Fruit fly (Drosophila melanogaster) whole organism, adult: ENCODE data around the gene CkIIalpha-i3.

Source experiments
- CG12768 ChIP-seq: fragments of 200-800 bp; sonication (Bioruptor generic); optimal IDR thresholded peaks from 2 replicates; lab custom pipeline; 2017; ENCODE audit warnings: missing biosample characterization, missing genetic modification characterization, mild to moderate bottlenecking, moderate library complexity, missing genetic modification reagents
- CG14711 ChIP-seq: fragments of 200-800 bp; sonication (Bioruptor generic); optimal IDR thresholded peaks from 2 replicates; lab custom pipeline; 2018; ENCODE audit warnings: missing biosample characterization, mild to moderate bottlenecking, missing genetic modification characterization, moderate library complexity
- CG1620 ChIP-seq: fragments of 200-800 bp; sonication (Bioruptor generic); optimal IDR thresholded peaks from 2 replicates; lab custom pipeline; 2016; ENCODE audit warnings: missing biosample characterization, missing genetic modification characterization
- CG33017 ChIP-seq: fragments of 200-800 bp; sonication (Bioruptor generic); optimal IDR thresholded peaks from 2 replicates; lab custom pipeline; 2018; ENCODE audit warnings: missing biosample characterization, mild to moderate bottlenecking, missing genetic modification characterization, moderate library complexity
- CG5204 ChIP-seq: fragments of 200-800 bp; sonication (Bioruptor generic); optimal IDR thresholded peaks from 2 replicates; lab custom pipeline; 2016; ENCODE audit warnings: missing biosample characterization, missing genetic modification characterization
- CG7101 ChIP-seq: fragments of 200-800 bp; sonication (Bioruptor generic); optimal IDR thresholded peaks from 2 replicates; lab custom pipeline; 2018; ENCODE audit warnings: missing biosample characterization, mild to moderate bottlenecking, missing genetic modification characterization, moderate library complexity
- Clk ChIP-seq: fragments of 200-800 bp; sonication (Bioruptor generic); optimal IDR thresholded peaks from 2 replicates; lab custom pipeline; 2017; ENCODE audit warnings: missing biosample characterization, missing genetic modification characterization
- Crg-1 ChIP-seq: fragments of 200-800 bp; sonication (Bioruptor generic); optimal IDR thresholded peaks from 2 replicates; lab custom pipeline; 2016; ENCODE audit warnings: missing biosample characterization, missing genetic modification characterization
- Hr96 ChIP-seq: fragments of 200-800 bp; sonication (Bioruptor generic); optimal IDR thresholded peaks from 2 replicates; lab custom pipeline; 2016; ENCODE audit warnings: missing biosample characterization, missing genetic modification characterization
- bab1 ChIP-seq: fragments of 200-800 bp; sonication (Bioruptor generic); optimal IDR thresholded peaks from 3 replicates; lab custom pipeline; 2019; ENCODE audit warnings: missing biosample characterization, mild to moderate bottlenecking, missing genetic modification characterization, moderate library complexity
- cic ChIP-seq: fragments of 200-800 bp; sonication (Bioruptor generic); optimal IDR thresholded peaks from 2 replicates; lab custom pipeline; 2017; ENCODE audit warnings: missing biosample characterization, mild to moderate bottlenecking, missing genetic modification characterization, moderate library complexity
- ovo ChIP-seq: fragments of 200-800 bp; sonication (Bioruptor generic); optimal IDR thresholded peaks from 2 replicates; lab custom pipeline; 2016; ENCODE audit warnings: missing biosample characterization, missing genetic modification characterization
- tj ChIP-seq: fragments of 200-800 bp; sonication (Bioruptor generic); optimal IDR thresholded peaks from 3 replicates; lab custom pipeline; 2017; ENCODE audit warnings: missing biosample characterization, mild to moderate bottlenecking, missing genetic modification characterization, moderate library complexity
- toe ChIP-seq: fragments of 200-800 bp; sonication (Bioruptor generic); optimal IDR thresholded peaks from 2 replicates; lab custom pipeline; 2016; ENCODE audit warnings: missing biosample characterization, missing genetic modification characterization

- TF ChIP-seq CG33017 (tag; lab: Kevin White, UChicago) = no peak
- TF ChIP-seq CG7101 = peak; percentile 61
- no peak for TF ChIP-seq cic (GFP tag; lab: Kevin White, UChicago)
- TF ChIP-seq CG5204 (GFP tag; lab: Kevin White, UChicago) = no peak
- TF ChIP-seq CG12768 (GFP tag; lab: Kevin White, UChicago) = no peak
- peak; percentile 38 for TF ChIP-seq bab1
- TF ChIP-seq tj = no peak
- no peak for TF ChIP-seq CG1620 (GFP tag; lab: Kevin White, UChicago)
- no peak for TF ChIP-seq Clk
- TF ChIP-seq ovo = no peak
- no peak for TF ChIP-seq Crg-1
- TF ChIP-seq CG14711 = peak; percentile 42
- TF ChIP-seq Hr96 (GFP tag; lab: Kevin White, UChicago) = peak; percentile 16
- no peak for TF ChIP-seq toe (GFP tag; lab: Kevin White, UChicago)
These were observed 14.3 kb upstream of the CkIIalpha-i3 start for dm6 chr3L:724518-725341.
